Worm (Caenorhabditis elegans) whole organism, dauer: Measurements from ENCODE around the gene npp-3.

Experiments used
- unc-62 ChIP-seq: sonication (generic microtip); optimal IDR thresholded peaks from 2 replicates; lab custom pipeline; 2017; ENCODE audit warnings: missing biosample characterization, missing genetic modification reagents, missing genetic modification characterization

npp-3 gene

ce11 chrII:11874674-11875198 is at the start of gene npp-3, which contains the start of gene top-2:
npp-3 (minus strand) TSS chrII:11874788.
top-2 (plus strand) TSS chrII:11875148.
- no peak for TF ChIP-seq unc-62 (GFP tag; lab: Kevin White, UChicago)

ce11 chrII:11923620-11924298 is 49.2 kb upstream of the npp-3 start:
- TF ChIP-seq unc-62 (GFP tag; lab: Kevin White, UChicago) = no peak

DNA sequence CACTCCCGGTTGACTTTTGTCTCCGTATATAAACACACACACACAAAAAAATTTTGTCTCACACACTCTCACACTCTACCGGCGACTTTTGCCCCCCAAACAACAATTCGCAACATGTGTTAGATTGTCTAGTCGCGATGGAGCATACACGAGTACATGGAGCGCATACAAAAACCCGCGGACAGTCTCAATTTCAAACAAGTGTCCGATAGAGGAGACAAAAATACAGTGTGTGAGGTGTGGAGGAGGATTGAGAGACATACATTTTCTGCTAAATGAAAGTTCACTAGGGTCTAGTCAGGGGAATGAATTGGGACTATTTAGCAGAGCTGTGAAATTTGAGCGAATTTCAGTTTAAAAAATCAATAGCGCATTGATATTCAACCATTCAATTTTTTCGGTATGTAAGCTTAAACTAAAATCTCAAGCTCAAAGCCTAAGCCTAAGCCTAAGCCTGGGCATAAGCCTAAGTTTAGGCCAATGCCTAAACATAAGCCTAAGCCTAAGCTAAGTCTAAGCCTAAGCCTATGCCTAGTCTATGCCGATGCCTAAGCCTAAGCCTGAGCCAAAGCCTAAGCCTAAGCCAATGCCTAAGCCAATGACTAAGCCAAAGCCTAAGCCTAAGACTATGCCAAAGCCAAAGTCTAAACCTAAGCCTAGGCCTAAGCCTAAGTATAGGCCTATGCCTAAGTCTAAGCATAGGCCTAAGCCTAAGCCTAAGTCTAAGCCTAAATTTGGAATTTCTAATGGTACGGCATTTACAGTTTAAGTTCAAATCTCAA is 48.4 kb upstream of the npp-3 start:
- TF ChIP-seq unc-62 (GFP tag; lab: Kevin White, UChicago) = no peak

- TF ChIP-seq unc-62 (GFP tag; lab: Kevin White, UChicago) = no peak
Measured at ce11 chrII:11917530-11917952, 43.0 kb upstream of the npp-3 start.

DNA sequence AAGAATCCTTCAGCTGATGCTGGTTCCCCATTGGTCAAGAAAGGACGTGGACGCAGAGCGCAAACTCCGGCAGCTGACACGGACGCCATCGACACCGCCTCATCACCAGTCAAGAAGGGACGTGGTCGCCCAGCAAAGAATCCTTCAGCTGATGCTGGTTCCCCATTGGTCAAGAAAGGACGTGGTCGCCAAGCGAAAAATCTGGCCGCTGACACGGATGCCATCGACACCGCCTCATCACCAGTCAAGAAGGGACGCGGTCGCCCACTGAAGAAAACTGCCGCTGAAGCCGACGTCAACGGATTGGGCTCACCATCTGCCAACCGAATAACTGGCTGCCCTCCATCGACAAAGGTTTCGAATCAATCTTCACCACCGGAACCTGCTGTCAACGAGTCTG is 42.4 kb upstream of the npp-3 start:
- TF ChIP-seq unc-62 (GFP tag; lab: Kevin White, UChicago) = no peak

ce11 chrII:11916555-11916941 is 42.0 kb upstream of the npp-3 start:
- no peak for TF ChIP-seq unc-62 (GFP tag; lab: Kevin White, UChicago)

DNA sequence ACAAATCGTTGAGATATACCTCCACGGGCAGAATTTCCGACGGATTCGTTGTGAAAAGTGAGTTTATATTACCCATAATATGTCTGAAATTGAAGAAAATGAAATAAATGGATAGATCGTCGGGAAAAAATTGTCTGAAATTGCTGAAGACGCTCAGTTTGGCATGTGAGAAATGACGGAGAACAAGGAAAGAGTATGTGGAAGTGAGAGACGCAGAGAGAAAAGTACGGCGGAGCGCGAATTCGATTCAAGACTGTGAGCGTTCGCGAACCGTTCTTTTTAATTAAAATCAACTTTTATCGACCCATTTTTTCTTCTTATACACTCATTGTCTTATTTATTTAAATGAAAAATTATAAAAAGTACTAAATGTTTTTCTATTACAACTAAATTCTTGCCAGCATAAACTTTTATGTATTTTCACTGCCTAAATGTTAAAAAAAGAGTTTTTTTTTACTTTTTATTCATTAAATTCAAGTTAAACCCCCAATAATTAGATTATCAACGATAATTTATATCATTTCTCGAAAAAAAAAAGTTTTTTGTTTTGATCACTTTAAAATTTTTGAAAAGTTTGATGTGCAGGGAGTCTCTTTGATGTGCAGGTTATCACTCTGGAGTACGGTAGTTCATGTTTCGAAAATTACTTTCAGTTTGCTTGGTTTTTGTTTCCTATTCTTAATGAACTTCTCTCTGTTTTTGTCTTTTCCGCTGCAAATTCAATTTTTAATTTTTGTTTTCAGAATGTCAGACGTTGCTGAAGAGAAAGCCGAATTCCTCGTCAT is 41.4 kb upstream of the npp-3 start, which contains the start of the genes vps-15 and hmg-12:
Gene vps-15, minus strand, starts transcription at position 83 of the 785 bp plus-strand sequence.
Gene hmg-12, plus strand, starts transcription at position 744 of the 785 bp plus-strand sequence.
- no peak for TF ChIP-seq unc-62 (GFP tag; lab: Kevin White, UChicago)

ce11 chrII:11914304-11914703 is 39.7 kb upstream of the npp-3 start, which contains the start of gene ZK930.7:
ZK930.7 (plus strand) TSS chrII:11914604.
- no peak for TF ChIP-seq unc-62 (GFP tag; lab: Kevin White, UChicago)

ce11 chrII:11910569-11910968 is 36.0 kb upstream of the npp-3 start:
- no peak for TF ChIP-seq unc-62 (GFP tag; lab: Kevin White, UChicago)

DNA sequence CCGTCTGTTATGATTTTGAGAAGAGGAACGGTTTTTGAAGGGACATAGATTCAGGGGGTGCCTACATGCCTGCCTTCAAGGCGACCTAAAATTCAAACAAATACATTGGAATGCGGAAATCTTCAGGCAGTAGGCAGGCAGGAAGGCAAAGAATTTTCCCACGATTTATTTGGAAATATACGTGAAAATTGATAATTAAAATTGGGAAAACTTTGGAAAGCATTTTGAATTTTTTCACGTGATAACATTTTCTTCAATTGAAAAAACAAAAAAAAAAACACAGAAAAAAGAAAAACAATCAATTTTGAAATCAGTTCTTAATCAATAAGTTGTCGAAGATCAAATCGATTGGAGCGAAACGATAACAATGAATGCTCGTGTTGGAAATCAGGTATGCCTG is 31.6 kb upstream of the npp-3 start, which contains the start of gene ZK930.4:
Gene ZK930.4, plus strand, starts transcription at position 301 of the 400 bp plus-strand sequence.
- no peak for TF ChIP-seq unc-62 (GFP tag; lab: Kevin White, UChicago)

- no peak for TF ChIP-seq unc-62 (GFP tag; lab: Kevin White, UChicago)
Measured at ce11 chrII:11905023-11905422, 30.4 kb upstream of the npp-3 start.

DNA sequence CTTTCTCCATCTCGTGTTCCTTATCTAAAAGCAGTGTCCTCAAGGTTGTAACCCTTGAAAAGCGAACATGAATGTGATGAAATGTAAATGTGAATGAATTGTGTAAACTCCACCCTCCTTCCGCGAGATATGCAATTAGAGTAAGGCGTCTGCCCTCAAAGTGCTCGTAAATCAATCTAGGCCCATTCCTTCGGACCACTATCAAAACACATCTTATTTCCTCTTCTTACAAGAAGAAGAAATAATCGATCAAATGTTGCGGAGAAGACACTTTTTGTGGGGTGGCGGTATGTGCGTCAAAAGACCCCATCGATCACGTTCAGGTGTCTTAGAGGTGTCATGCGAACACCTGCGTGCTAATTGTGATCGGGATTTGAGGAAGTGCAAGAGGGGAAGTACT is 27.6 kb upstream of the npp-3 start:
- no peak for TF ChIP-seq unc-62 (GFP tag; lab: Kevin White, UChicago)

DNA sequence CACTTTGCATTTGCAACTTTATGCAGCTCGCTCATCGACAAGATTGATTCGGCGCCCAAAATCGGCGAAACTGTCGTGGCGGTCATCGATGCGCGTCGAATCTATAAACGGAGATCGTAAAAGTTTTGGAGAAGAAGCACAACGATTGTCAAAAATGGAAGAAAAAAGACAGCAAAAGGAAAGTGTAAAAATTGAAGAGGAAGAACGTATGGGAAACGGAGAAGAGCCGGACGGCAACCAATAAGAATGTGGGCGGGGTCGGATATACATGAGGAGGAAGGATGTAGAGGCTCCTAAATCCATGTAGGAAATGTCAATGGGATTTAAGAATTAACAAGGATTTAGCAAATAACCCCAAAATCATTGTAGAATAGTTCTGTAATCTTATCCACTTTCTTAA is 26.5 kb upstream of the npp-3 start, which contains the start of gene vab-23:
Gene vab-23, minus strand, starts transcription at position 101 of the 400 bp plus-strand sequence.
- no peak for TF ChIP-seq unc-62 (GFP tag; lab: Kevin White, UChicago)

ce11 chrII:11899761-11900160 is 25.2 kb upstream of the npp-3 start:
- TF ChIP-seq unc-62 (GFP tag; lab: Kevin White, UChicago) = no peak

ce11 chrII:11893323-11893722 is 18.7 kb upstream of the npp-3 start, which contains the start of gene ZK930.2:
ZK930.2 (minus strand) TSS chrII:11893423.
- TF ChIP-seq unc-62 (GFP tag; lab: Kevin White, UChicago) = no peak
